Fruit fly (Drosophila melanogaster) S2 (cell line): ENCODE results near the gene Glut4EF.

Experiments used
- CG8478 ChIP-seq: fragments of >200 bp; optimal IDR thresholded peaks from 2 replicates; lab custom pipeline; 2018
- CTCF ChIP-seq, 2 experiments: fragments of >200 bp; optimal IDR thresholded peaks; 2 replicates each; lab custom pipeline; 2018

DNA sequence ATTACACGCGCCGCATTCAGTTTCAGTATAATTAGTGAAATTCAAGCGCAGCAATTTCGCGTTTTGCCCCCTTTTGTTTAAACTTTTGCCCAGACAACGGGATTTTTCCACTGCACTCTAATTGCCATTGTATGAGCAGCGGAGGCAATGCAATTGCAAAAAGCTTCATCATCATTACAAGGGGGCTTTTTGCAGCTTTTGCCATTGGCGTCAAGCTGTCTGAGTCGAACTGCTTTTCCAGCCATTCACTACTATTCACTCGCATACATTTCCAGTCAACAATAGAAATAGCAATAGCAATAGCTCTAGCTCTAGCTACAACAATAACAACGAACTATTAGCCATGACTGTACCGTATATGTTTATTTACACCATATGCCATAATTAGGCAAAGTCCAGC is 82.7 kb downstream of the Glut4EF start:
- TF ChIP-seq CG8478 (lab: Kevin White, UChicago) (no peak), CTCF (optimal IDR thresholded peaks at IDR 0.05; lab: Kevin White, UChicago) (no peak)
